Fruit fly (Drosophila melanogaster): ENCODE data around the gene Taf13.
A peak's percentile ranks its signal among the peaks of the same experiment; 100 is the strongest.

Gene Taf13

dm6 chr2L:20077423-20078401 lies 15.9 kb downstream of the Taf13 start (continued):
- TF ChIP-seq Nf-YC (tag; optimal IDR thresholded peaks at IDR 0.05) (peak; percentile 9), hth (optimal IDR thresholded peaks at IDR 0.05) (no peak), sr (GFP tag; IDR thresholded peaks at IDR 0.05) (no peak), CG10543 (GFP tag; optimal IDR thresholded peaks at IDR 0.05) (peak; percentile 65), sens-2 (GFP tag; IDR thresholded peaks at IDR 0.05) (peak; percentile 57), Scr (GFP tag; IDR thresholded peaks at IDR 0.05; ENCODE audit: partially characterized antibody) (no peak), CG7271 (tag; optimal IDR thresholded peaks at IDR 0.05) (no peak), nerfin-1 (tag; optimal IDR thresholded peaks at IDR 0.05) (no peak), Dref (GFP tag; IDR thresholded peaks at IDR 0.05) (no peak), Neu2 (GFP tag; optimal IDR thresholded peaks at IDR 0.05; ENCODE audit: borderline replicate concordance) (no peak), MESR4 (GFP tag; optimal IDR thresholded peaks at IDR 0.05) (no peak), CG34376 (GFP tag; optimal IDR thresholded peaks at IDR 0.05) (peak; percentile 74), Rx (GFP tag; IDR thresholded peaks at IDR 0.05) (no peak), CG2889 (GFP tag; IDR thresholded peaks at IDR 0.05) (no peak), B-H2 (GFP tag; optimal IDR thresholded peaks at IDR 0.05) (peak; percentile 23), Xrp1 (GFP tag; IDR thresholded peaks at IDR 0.05) (no peak), CG15601 (tag; optimal IDR thresholded peaks at IDR 0.05) (peak; percentile 39), CG15479 (GFP tag; optimal IDR thresholded peaks at IDR 0.05) (peak; percentile 10), fu2 (GFP tag; optimal IDR thresholded peaks at IDR 0.05) (no peak), Fer1 (GFP tag; optimal IDR thresholded peaks at IDR 0.05) (peak; percentile 44), PHDP (tag; optimal IDR thresholded peaks at IDR 0.05) (peak; percentile 19), sqz (GFP tag; optimal IDR thresholded peaks at IDR 0.05) (peak; percentile 30), sug (tag; optimal IDR thresholded peaks at IDR 0.05) (peak; percentile 98), gt (GFP tag; IDR thresholded peaks at IDR 0.05) (no peak), CG7963 (GFP tag; IDR thresholded peaks at IDR 0.05; ENCODE audit: partially characterized antibody) (no peak), prd (optimal IDR thresholded peaks at IDR 0.05) (no peak), prd (GFP tag; IDR thresholded peaks at IDR 0.05) (no peak), odd (GFP tag; optimal IDR thresholded peaks at IDR 0.05) (peak; percentile 27), ara (GFP tag; IDR thresholded peaks at IDR 0.05) (no peak), CG31224 (GFP tag; IDR thresholded peaks at IDR 0.05) (no peak), yki (optimal IDR thresholded peaks at IDR 0.05) (no peak), cad (GFP tag; optimal IDR thresholded peaks at IDR 0.05) (no peak), Stat92E (GFP tag; optimal IDR thresholded peaks at IDR 0.05) (no peak), CG7928 (GFP tag; optimal IDR thresholded peaks at IDR 0.05) (no peak), pros (GFP tag; optimal IDR thresholded peaks at IDR 0.05) (peak; percentile 23), CG17568 (GFP tag; optimal IDR thresholded peaks at IDR 0.05) (no peak), CG13296 (GFP tag; optimal IDR thresholded peaks at IDR 0.05) (peak; percentile 50), CG6765 (GFP tag; optimal IDR thresholded peaks at IDR 0.05) (peak; percentile 28), sim (GFP tag; IDR thresholded peaks at IDR 0.05) (no peak), mam (GFP tag; optimal IDR thresholded peaks at IDR 0.05) (no peak), CG6654 (GFP tag; optimal IDR thresholded peaks at IDR 0.05) (no peak), CG2678 (tag; optimal IDR thresholded peaks at IDR 0.05) (peak; percentile 30), jigr1 (GFP tag; IDR thresholded peaks at IDR 0.05) (no peak), Hmr (GFP tag; optimal IDR thresholded peaks at IDR 0.05) (peak; percentile 16), CG12299 (tag; optimal IDR thresholded peaks at IDR 0.05) (no peak), exex (tag; optimal IDR thresholded peaks at IDR 0.05) (peak; percentile 94), CG17328 (GFP tag; IDR thresholded peaks at IDR 0.05) (no peak), CG10431 (GFP tag; optimal IDR thresholded peaks at IDR 0.05) (peak; percentile 33), ATbp (GFP tag; optimal IDR thresholded peaks at IDR 0.05) (peak; percentile 4)
